Worm (Caenorhabditis elegans) whole organism, young adult: ENCODE measurements around the gene C05E11.3.

Source experiments
- ama-1 ChIP-seq, 3 experiments: fragments of 150-350 bp in 1 of 3; sonication (generic microtip) in 2 of 3; optimal IDR thresholded peaks; 2 replicates each; lab custom pipeline; 2014 to 2018; ENCODE audit warnings: missing biosample characterization in 2 of 3, missing genetic modification characterization in 2 of 3, missing genetic modification reagents in 2 of 3
- dpl-1 ChIP-seq: fragments of 150-350 bp; optimal IDR thresholded peaks from 2 replicates; lab custom pipeline; 2014; ENCODE audit warnings: missing biosample characterization, missing genetic modification reagents, missing genetic modification characterization
- efl-1 ChIP-seq: fragments of 150-350 bp; optimal IDR thresholded peaks from 2 replicates; lab custom pipeline; 2014; ENCODE audit warnings: missing biosample characterization, missing genetic modification reagents, missing genetic modification characterization
- egl-18 ChIP-seq: fragments of 200-800 bp; sonication (Bioruptor generic); IDR thresholded peaks from 2 replicates; pipeline ENCODE4 v1.3.6; 2022; ENCODE audit warnings: missing genetic modification reagents, missing genetic modification characterization, missing compliant biosample characterization
- sea-2 ChIP-seq: fragments of 200-800 bp; sonication (Bioruptor generic); IDR thresholded peaks from 2 replicates; pipeline ENCODE4 v1.3.6; 2022; ENCODE audit warnings: missing genetic modification characterization, missing compliant biosample characterization
- snpc-1.1 ChIP-seq: sonication (generic microtip); optimal IDR thresholded peaks from 2 replicates; lab custom pipeline; 2017; ENCODE audit warnings: missing genetic modification characterization, mild to moderate bottlenecking, missing compliant biosample characterization, antibody characterized with exemption, moderate library complexity, missing genotype, missing genetic modification reagents; ENCODE audit not compliant: insufficient read depth
- snpc-4 ChIP-seq, 5 experiments: fragments of 150-350 bp in 1 of 5; sonication (generic microtip) in 4 of 5; optimal IDR thresholded peaks; 2 replicates each; lab custom pipeline; 2014 to 2018; ENCODE audit warnings: missing genetic modification characterization in 5 of 5, missing biosample characterization in 3 of 5, antibody characterized with exemption in 2 of 5, mild to moderate bottlenecking in 2 of 5, missing compliant biosample characterization in 2 of 5, missing genotype in 2 of 5, moderate library complexity in 2 of 5, missing genetic modification reagents in 1 of 5

DNA sequence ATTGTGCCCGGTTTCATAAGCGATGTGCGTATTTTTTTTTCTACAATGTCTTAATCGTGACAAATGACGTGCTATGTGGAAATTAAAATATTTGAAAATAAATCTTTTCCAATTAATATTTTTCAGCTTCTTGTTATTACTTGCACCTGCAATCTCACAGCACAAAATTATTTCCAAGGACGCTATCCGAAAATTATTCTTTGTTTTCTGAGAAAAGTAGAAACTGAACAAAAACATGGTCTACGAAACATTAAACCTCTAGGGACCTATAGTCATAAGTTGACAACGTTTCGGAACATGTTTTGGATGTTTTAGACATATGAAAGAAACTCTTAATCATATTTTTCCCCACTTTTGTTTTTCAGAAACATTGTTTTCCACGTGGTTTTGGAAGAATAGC, 50.3 kb downstream of the C05E11.3 start:
- TF ChIP-seq efl-1 (no peak), ama-1 (optimal IDR thresholded peaks at IDR 0.05; lab: Kevin White, UChicago) (no peak), ama-1 (GFP tag; optimal IDR thresholded peaks at IDR 0.05; lab: Kevin White, UChicago) (no peak), dpl-1 (no peak), snpc-4 (GFP tag; optimal IDR thresholded peaks at IDR 0.05; lab: Kevin White, UChicago) (no peak), snpc-4 (tag; optimal IDR thresholded peaks at IDR 0.05; lab: Kevin White, UChicago) (no peak), egl-18 (GFP tag; lab: Robert Waterston, UW) (no peak), snpc-1.1 (tag; lab: Kevin White, UChicago) (no peak), sea-2 (GFP tag; lab: Robert Waterston, UW) (no peak)
